Worm (Caenorhabditis elegans): Measurements from ENCODE around the gene Y40A1A.3.

DNA sequence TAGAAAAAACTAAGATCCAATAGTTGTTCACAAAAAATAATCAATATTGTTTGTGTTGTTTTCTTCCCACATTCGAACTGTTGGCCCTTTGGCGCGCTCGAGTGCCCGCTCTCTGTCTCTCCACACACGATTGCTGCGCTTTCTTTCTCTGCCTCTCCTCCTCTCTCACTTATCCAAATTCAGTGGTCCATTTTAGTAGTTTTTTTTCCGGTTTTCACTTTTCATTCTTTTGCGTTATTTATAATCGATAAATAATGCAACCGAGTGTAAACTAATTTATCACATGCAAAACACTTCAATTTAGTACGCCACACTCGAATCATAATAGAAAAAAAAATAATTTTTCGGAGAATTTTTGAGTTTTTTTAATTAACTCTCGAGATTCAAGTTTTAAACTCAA is 2.7 kb upstream of the Y40A1A.3 start:
- TF ChIP-seq med-1 (GFP tag; optimal IDR thresholded peaks at IDR 0.05; ENCODE audit: insufficient read depth) (no peak), T22C8.4 (GFP tag; IDR thresholded peaks at IDR 0.05) (no peak), tab-1 (GFP tag; IDR thresholded peaks at IDR 0.05) (no peak), flt-1 (GFP tag; IDR thresholded peaks at IDR 0.05) (no peak), klf-2 (GFP tag; conservative IDR thresholded peaks at IDR 0.05) (no peak)

All from whole organism, midembryonic.